Fruit fly (Drosophila melanogaster): ENCODE results near the gene CG7378.

DNA sequence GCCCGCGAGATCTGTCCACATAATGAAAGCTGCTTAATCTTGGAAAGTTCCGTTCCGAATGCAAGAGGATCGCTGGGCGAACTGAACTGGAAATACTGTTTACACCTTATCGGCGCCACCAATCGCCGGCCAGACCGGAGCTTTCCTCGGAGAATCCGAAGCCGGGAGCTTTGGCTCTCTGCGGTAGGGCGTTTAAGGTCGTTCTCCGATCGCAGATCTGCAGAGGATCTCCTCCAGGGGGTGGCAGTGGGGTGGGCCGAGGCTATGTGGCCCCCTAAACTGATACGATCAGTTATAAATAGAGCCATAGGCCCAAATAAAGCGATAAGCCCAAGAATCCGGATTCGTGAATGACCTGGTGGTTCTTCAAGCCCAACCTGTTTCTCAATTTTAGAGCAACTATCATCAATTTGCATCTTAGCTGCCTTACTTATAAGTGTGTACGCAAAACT, 42.8 kb upstream of the CG7378 start, which contains the start of gene CG7322:
- no peak for TF ChIP-seq CG8159 (tag; optimal IDR thresholded peaks at IDR 0.05)
- no peak for TF ChIP-seq D1 (tag; optimal IDR thresholded peaks at IDR 0.05)
- TF ChIP-seq CG10348 (GFP tag; IDR thresholded peaks at IDR 0.05), result no peak
- TF ChIP-seq Snoo (tag; optimal IDR thresholded peaks at IDR 0.05), result no peak
- no peak for TF ChIP-seq CG32121 (GFP tag; IDR thresholded peaks at IDR 0.05)
- no peak for TF ChIP-seq CG9948 (tag; optimal IDR thresholded peaks at IDR 0.05)
- TF ChIP-seq CG13204 (GFP tag; optimal IDR thresholded peaks at IDR 0.05), result no peak
- no peak for TF ChIP-seq gl (tag; optimal IDR thresholded peaks at IDR 0.05)
- TF ChIP-seq CG4496 (GFP tag; IDR thresholded peaks at IDR 0.05), result no peak
- TF ChIP-seq Pif1B (GFP tag; optimal IDR thresholded peaks at IDR 0.05), result no peak
- no peak for TF ChIP-seq Ets98B (GFP tag; IDR thresholded peaks at IDR 0.05)
- no peak for TF ChIP-seq CG12605 (GFP tag; IDR thresholded peaks at IDR 0.05)
